Fruit fly (Drosophila melanogaster) whole organism, embryonic: ENCODE data around the gene CG14253.
A peak's percentile ranks its signal among the peaks of the same experiment; 100 is the strongest.

Source experiments
- Ada2b ChIP-seq: fragments of 200-800 bp; sonication (Bioruptor generic); IDR thresholded peaks from 2 replicates; pipeline ENCODE4 v1.3.6; 2022; ENCODE audit warnings: missing biosample characterization, missing genetic modification characterization
- CG1024 ChIP-seq: fragments of 200-800 bp; sonication (Bioruptor generic); IDR thresholded peaks from 2 replicates; pipeline ENCODE4 v1.3.6; 2022; ENCODE audit warnings: missing biosample characterization, missing genetic modification characterization
- CG10321 ChIP-seq: fragments of 200-800 bp; sonication (Bioruptor generic); IDR thresholded peaks from 2 replicates; pipeline ENCODE4 v1.3.6; 2022; ENCODE audit warnings: missing biosample characterization, missing genetic modification characterization
- CG12071 ChIP-seq: fragments of 200-800 bp; sonication (Bioruptor generic); optimal IDR thresholded peaks from 3 replicates; lab custom pipeline; 2018; ENCODE audit warnings: missing biosample characterization, mild to moderate bottlenecking, missing genetic modification characterization
- CG13624 ChIP-seq: fragments of 200-800 bp; sonication (Bioruptor generic); optimal IDR thresholded peaks from 2 replicates; lab custom pipeline; 2016; ENCODE audit warnings: missing biosample characterization, missing genetic modification characterization
- CG15601 ChIP-seq: fragments of 200-800 bp; sonication (Bioruptor generic); optimal IDR thresholded peaks from 3 replicates; lab custom pipeline; 2019; ENCODE audit warnings: missing biosample characterization, mild to moderate bottlenecking, missing genetic modification characterization, moderate library complexity
- CG17186 ChIP-seq: fragments of 200-800 bp; sonication (Bioruptor generic); optimal IDR thresholded peaks from 3 replicates; lab custom pipeline; 2017; ENCODE audit warnings: missing biosample characterization, missing genetic modification reagents, missing genetic modification characterization
- CG17829 ChIP-seq: fragments of 200-800 bp; optimal IDR thresholded peaks from 2 replicates; lab custom pipeline; 2019; ENCODE audit warnings: missing biosample characterization, mild to moderate bottlenecking, missing genetic modification characterization, moderate library complexity
- CG1832 ChIP-seq: fragments of 200-800 bp; sonication (Bioruptor generic); optimal IDR thresholded peaks from 2 replicates; lab custom pipeline; 2017; ENCODE audit warnings: missing biosample characterization, mild to moderate bottlenecking, missing genetic modification characterization, inconsistent platforms
- CG18619 ChIP-seq: fragments of 200-800 bp; sonication (Bioruptor generic); optimal IDR thresholded peaks from 3 replicates; lab custom pipeline; 2017; ENCODE audit warnings: missing biosample characterization, mild to moderate bottlenecking, missing genetic modification characterization
- CG2889 ChIP-seq: fragments of 200-800 bp; sonication (Bioruptor generic); IDR thresholded peaks from 3 replicates; pipeline ENCODE4 v1.3.6; 2022; ENCODE audit warnings: missing biosample characterization, missing genetic modification characterization
- CG31388 ChIP-seq: fragments of 200-800 bp; sonication (Bioruptor generic); optimal IDR thresholded peaks from 2 replicates; lab custom pipeline; 2016; ENCODE audit warnings: missing biosample characterization, missing genetic modification characterization
- CG33557 ChIP-seq: fragments of 200-800 bp; sonication (Bioruptor generic); optimal IDR thresholded peaks from 2 replicates; lab custom pipeline; 2019; ENCODE audit warnings: missing biosample characterization, mild to moderate bottlenecking, missing genetic modification characterization, moderate library complexity
- CG3847 ChIP-seq: fragments of 200-800 bp; sonication (Bioruptor generic); IDR thresholded peaks from 2 replicates; pipeline ENCODE4 v1.3.6; 2022; ENCODE audit warnings: missing biosample characterization, missing genetic modification characterization
- CG6683 ChIP-seq: fragments of 200-800 bp; sonication (Bioruptor generic); optimal IDR thresholded peaks from 2 replicates; lab custom pipeline; 2017; ENCODE audit warnings: missing biosample characterization, mild to moderate bottlenecking, missing genetic modification characterization, missing genetic modification reagents
- CG6791 ChIP-seq: fragments of 200-800 bp; sonication (Bioruptor generic); IDR thresholded peaks from 3 replicates; pipeline ENCODE4 v1.3.6; 2022; ENCODE audit warnings: missing biosample characterization, missing genetic modification characterization; ENCODE audit not compliant: partially characterized antibody
- CG7372 ChIP-seq: fragments of 200-800 bp; sonication (Bioruptor generic); IDR thresholded peaks from 2 replicates; pipeline ENCODE4 v1.3.6; 2022; ENCODE audit warnings: missing biosample characterization, missing genetic modification characterization
- CG7987 ChIP-seq: fragments of 200-800 bp; sonication (Bioruptor generic); optimal IDR thresholded peaks from 2 replicates; lab custom pipeline; 2018; ENCODE audit warnings: missing biosample characterization, mild to moderate bottlenecking, missing genetic modification characterization, moderate library complexity
- CG9437 ChIP-seq: fragments of 200-800 bp; sonication (Bioruptor generic); optimal IDR thresholded peaks from 2 replicates; lab custom pipeline; 2018; ENCODE audit warnings: missing biosample characterization, mild to moderate bottlenecking, missing genetic modification characterization
- CG9609 ChIP-seq: fragments of 200-800 bp; sonication (Bioruptor generic); optimal IDR thresholded peaks from 3 replicates; lab custom pipeline; 2016; ENCODE audit warnings: missing biosample characterization, missing genetic modification characterization
- Dbx ChIP-seq: fragments of 200-800 bp; sonication (Bioruptor generic); IDR thresholded peaks from 3 replicates; pipeline ENCODE4 v1.3.6; 2022; ENCODE audit warnings: missing biosample characterization, missing genetic modification characterization
- Deaf1 ChIP-seq: fragments of 200-800 bp; optimal IDR thresholded peaks from 3 replicates; lab custom pipeline; 2019; ENCODE audit warnings: missing biosample characterization, mild to moderate bottlenecking, missing genetic modification characterization, moderate library complexity
- Dek ChIP-seq: fragments of 200-800 bp; sonication (Bioruptor generic); optimal IDR thresholded peaks from 3 replicates; lab custom pipeline; 2019; ENCODE audit warnings: missing biosample characterization, mild to moderate bottlenecking, missing genetic modification characterization, moderate library complexity
- Drgx ChIP-seq: fragments of 200-800 bp; sonication (Bioruptor generic); IDR thresholded peaks from 2 replicates; pipeline ENCODE4 v1.3.6; 2022; ENCODE audit warnings: missing biosample characterization, missing genetic modification characterization
- Ets97D ChIP-seq: fragments of 200-800 bp; sonication (Bioruptor generic); optimal IDR thresholded peaks from 3 replicates; lab custom pipeline; 2016; ENCODE audit warnings: missing biosample characterization, missing genetic modification characterization
- HHEX ChIP-seq: fragments of 200-800 bp; sonication (Bioruptor generic); optimal IDR thresholded peaks from 3 replicates; lab custom pipeline; 2017; ENCODE audit warnings: missing biosample characterization, mild to moderate bottlenecking, missing genetic modification characterization, missing genetic modification reagents
- HLHmδ ChIP-seq: fragments of 200-800 bp; sonication (Bioruptor generic); optimal IDR thresholded peaks from 2 replicates; lab custom pipeline; 2018; ENCODE audit warnings: missing biosample characterization, mild to moderate bottlenecking, missing genetic modification characterization, moderate library complexity
- Hand ChIP-seq: fragments of 200-800 bp; sonication (Bioruptor generic); optimal IDR thresholded peaks from 2 replicates; lab custom pipeline; 2017; ENCODE audit warnings: mild to moderate bottlenecking, missing biosample characterization, missing genetic modification reagents, missing genetic modification characterization
- Hmr ChIP-seq: fragments of 200-800 bp; sonication (Bioruptor generic); optimal IDR thresholded peaks from 3 replicates; lab custom pipeline; 2017; ENCODE audit warnings: mild to moderate bottlenecking, missing biosample characterization, missing genetic modification reagents, missing genetic modification characterization
- Mad ChIP-seq: fragments of 200-800 bp; sonication (Bioruptor generic); optimal IDR thresholded peaks from 2 replicates; lab custom pipeline; 2016; ENCODE audit warnings: missing biosample characterization, missing genetic modification characterization
- Rfx ChIP-seq: fragments of 200-800 bp; sonication (Bioruptor generic); IDR thresholded peaks from 2 replicates; pipeline ENCODE4 v1.3.6; 2022; ENCODE audit warnings: missing biosample characterization, missing genetic modification characterization
- Rx ChIP-seq: fragments of 200-800 bp; sonication (Bioruptor generic); IDR thresholded peaks from 2 replicates; pipeline ENCODE4 v1.3.6; 2022; ENCODE audit warnings: missing biosample characterization, missing genetic modification characterization
- Trl ChIP-seq, 3 experiments: fragments of >200 bp in 2 of 3; fragments of 200-800 bp in 1 of 3; sonication (Bioruptor generic) in 1 of 3; optimal IDR thresholded peaks; 2 replicates in 1 of 3; 3 replicates in 2 of 3; lab custom pipeline; 2016 to 2017; ENCODE audit warnings: missing biosample characterization in 1 of 3, missing genetic modification characterization in 1 of 3
- bab2 ChIP-seq: fragments of 200-800 bp; sonication (Bioruptor generic); optimal IDR thresholded peaks from 2 replicates; lab custom pipeline; 2016; ENCODE audit warnings: missing biosample characterization, missing genetic modification characterization
- cad ChIP-seq: fragments of >200 bp; optimal IDR thresholded peaks from 2 replicates; lab custom pipeline; 2017; ENCODE audit warnings: missing biosample characterization, missing genetic modification characterization
- chn ChIP-seq: fragments of 200-800 bp; sonication (Bioruptor generic); optimal IDR thresholded peaks from 2 replicates; lab custom pipeline; 2016; ENCODE audit warnings: missing biosample characterization, missing genetic modification characterization
- disco-r ChIP-seq: fragments of 200-800 bp; sonication (Bioruptor generic); optimal IDR thresholded peaks from 2 replicates; lab custom pipeline; 2016; ENCODE audit warnings: missing biosample characterization, missing genetic modification characterization
- dmrt11E ChIP-seq: fragments of 200-800 bp; sonication (Bioruptor generic); optimal IDR thresholded peaks from 3 replicates; lab custom pipeline; 2018; ENCODE audit warnings: missing biosample characterization, mild to moderate bottlenecking, missing genetic modification characterization, moderate library complexity
- fd3F ChIP-seq: fragments of 200-800 bp; sonication (Bioruptor generic); optimal IDR thresholded peaks from 2 replicates; lab custom pipeline; 2018; ENCODE audit warnings: missing biosample characterization, mild to moderate bottlenecking, missing genetic modification characterization, moderate library complexity
- ftz-f1 ChIP-seq: fragments of 200-800 bp; sonication (Bioruptor generic); optimal IDR thresholded peaks from 2 replicates; lab custom pipeline; 2016; ENCODE audit warnings: missing biosample characterization, missing genetic modification characterization
- gsb-n ChIP-seq: fragments of 200-800 bp; sonication (Bioruptor generic); optimal IDR thresholded peaks from 3 replicates; lab custom pipeline; 2018; ENCODE audit warnings: missing biosample characterization, mild to moderate bottlenecking, missing genetic modification characterization
- hb ChIP-seq: fragments of 200-800 bp; sonication (Bioruptor generic); IDR thresholded peaks from 3 replicates; pipeline ENCODE4 v1.3.6; 2022; ENCODE audit warnings: missing biosample characterization, missing genetic modification characterization; ENCODE audit not compliant: partially characterized antibody
- her ChIP-seq: fragments of 200-800 bp; sonication (Bioruptor generic); optimal IDR thresholded peaks from 2 replicates; lab custom pipeline; 2016; ENCODE audit warnings: missing biosample characterization, missing genetic modification characterization
- hth ChIP-seq: fragments of >200 bp; optimal IDR thresholded peaks from 2 replicates; lab custom pipeline; 2017; ENCODE audit warnings: inconsistent platforms
- jing ChIP-seq: fragments of 200-800 bp; sonication (Bioruptor generic); optimal IDR thresholded peaks from 2 replicates; lab custom pipeline; 2018; ENCODE audit warnings: missing biosample characterization, mild to moderate bottlenecking, missing genetic modification characterization
- nerfin-1 ChIP-seq: fragments of 200-800 bp; sonication (Bioruptor generic); optimal IDR thresholded peaks from 3 replicates; lab custom pipeline; 2019; ENCODE audit warnings: missing biosample characterization, mild to moderate bottlenecking, missing genetic modification characterization, moderate library complexity
- repo ChIP-seq: fragments of 200-800 bp; sonication (Bioruptor generic); optimal IDR thresholded peaks from 2 replicates; lab custom pipeline; 2016; ENCODE audit warnings: missing biosample characterization, missing genetic modification characterization
- sens-2 ChIP-seq: fragments of 200-800 bp; sonication (Bioruptor generic); IDR thresholded peaks from 2 replicates; pipeline ENCODE4 v1.3.6; 2022; ENCODE audit warnings: missing biosample characterization, missing genetic modification characterization
- sima ChIP-seq: fragments of 200-800 bp; sonication (Bioruptor generic); optimal IDR thresholded peaks from 2 replicates; lab custom pipeline; 2016; ENCODE audit warnings: missing biosample characterization, missing genetic modification characterization
- sr ChIP-seq: fragments of 200-800 bp; sonication (Bioruptor generic); IDR thresholded peaks from 3 replicates; pipeline ENCODE4 v1.3.6; 2022; ENCODE audit warnings: missing biosample characterization, missing genetic modification characterization
- wor ChIP-seq: fragments of 200-800 bp; sonication (Bioruptor generic); IDR thresholded peaks from 2 replicates; pipeline ENCODE4 v1.3.6; 2022; ENCODE audit warnings: missing biosample characterization, missing genetic modification characterization

The CG14253 gene

DNA sequence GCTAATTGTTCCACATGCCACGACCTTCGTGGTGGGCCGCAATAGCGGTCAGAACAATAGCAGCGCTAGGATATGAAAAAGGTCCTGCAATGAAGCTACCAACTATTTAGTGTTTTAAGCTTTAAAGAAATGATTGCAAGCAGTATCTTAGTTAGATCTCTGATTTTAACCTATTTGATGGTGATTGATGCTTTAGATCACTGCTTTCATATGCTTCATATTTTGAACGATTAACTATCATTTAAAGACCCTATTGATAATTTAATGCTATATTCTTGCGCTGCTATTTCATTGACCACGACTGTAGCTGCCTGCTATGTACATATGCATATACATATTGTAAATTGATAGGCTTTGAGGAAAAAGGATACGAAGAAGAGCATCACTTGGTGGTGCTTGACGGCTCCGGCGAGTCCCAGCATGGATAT, 14.6 kb upstream of the CG14253 start (continued):
- TF ChIP-seq Dbx (GFP tag; lab: Robert Waterston, UW) (peak; percentile 32; the same call in 1 of the 3 replicates), Hmr (GFP tag; lab: Kevin White, UChicago) (peak; percentile 48), CG7372 (GFP tag; lab: Robert Waterston, UW) (no peak), gsb-n (tag; lab: Kevin White, UChicago) (no peak), her (GFP tag; lab: Kevin White, UChicago) (peak; percentile 35), Hand (peak; percentile 43), chn (GFP tag; lab: Kevin White, UChicago) (no peak), dmrt11E (tag; lab: Kevin White, UChicago) (peak; percentile 35), Drgx (GFP tag; lab: Robert Waterston, UW) (peak; percentile 71; the same call in 1 of the 2 replicates), bab2 (GFP tag; lab: Kevin White, UChicago) (peak; percentile 86), ftz-f1 (GFP tag; lab: Kevin White, UChicago) (peak; percentile 1), sens-2 (GFP tag; lab: Robert Waterston, UW) (no peak), CG17186 (GFP tag; lab: Kevin White, UChicago) (no peak), repo (peak; percentile 70), sr (GFP tag; lab: Robert Waterston, UW) (0 out of 3 replicates have a peak, but pooled peaks have one; percentile 3), CG33557 (GFP tag; lab: Kevin White, UChicago) (no peak), Ada2b (peak; percentile 53; the same call in 1 of the 2 replicates), CG6683 (GFP tag; lab: Kevin White, UChicago) (no peak), jing (peak; percentile 0), CG1024 (GFP tag; lab: Robert Waterston, UW) (no peak), Ets97D (GFP tag; lab: Kevin White, UChicago) (peak; percentile 55), Mad (GFP tag; lab: Kevin White, UChicago) (no peak), CG10321 (GFP tag; lab: Robert Waterston, UW) (no peak), cad (GFP tag; lab: Kevin White, UChicago) (no peak), nerfin-1 (peak; percentile 67), CG18619 (peak; percentile 14), CG3847 (0 out of 2 replicates have a peak, but pooled peaks have one; percentile 30), CG15601 (peak; percentile 8), Trl (optimal IDR thresholded peaks at IDR 0.05; lab: Kevin White, UChicago) (no peak), Trl (GFP tag; optimal IDR thresholded peaks at IDR 0.05; lab: Kevin White, UChicago) (peak; percentile 16), CG6791 (GFP tag; lab: Robert Waterston, UW) (no peak), CG13624 (GFP tag; lab: Kevin White, UChicago) (peak; percentile 87), CG7987 (GFP tag; lab: Kevin White, UChicago) (peak; percentile 55), CG9437 (no peak), CG17829 (tag; lab: Kevin White, UChicago) (peak; percentile 81), sima (GFP tag; lab: Kevin White, UChicago) (peak; percentile 66), hth (lab: Kevin White, UChicago) (no peak), CG1832 (GFP tag; lab: Kevin White, UChicago) (no peak), CG2889 (GFP tag; lab: Robert Waterston, UW) (no peak), hb (no peak), CG9609 (GFP tag; lab: Kevin White, UChicago) (peak; percentile 11), Dek (tag; lab: Kevin White, UChicago) (no peak), wor (GFP tag; lab: Robert Waterston, UW) (no peak), Rfx (GFP tag; lab: Robert Waterston, UW) (peak; percentile 29; the same call in 1 of the 2 replicates), HLHmδ (GFP tag; lab: Kevin White, UChicago) (no peak), disco-r (GFP tag; lab: Kevin White, UChicago) (no peak), CG12071 (GFP tag; lab: Kevin White, UChicago) (peak; percentile 84), HHEX (GFP tag; lab: Kevin White, UChicago) (peak; percentile 58), CG31388 (peak; percentile 69), Rx (no peak), Deaf1 (tag; lab: Kevin White, UChicago) (peak; percentile 48), fd3F (GFP tag; lab: Kevin White, UChicago) (peak; percentile 22)
